Fruit fly (Drosophila melanogaster) whole organism, pupa: Measurements from ENCODE around the gene tty.

Source experiments
- CG10348 ChIP-seq: fragments of 200-800 bp; sonication (Bioruptor generic); IDR thresholded peaks from 2 replicates; pipeline ENCODE4 v1.3.6; 2022; ENCODE audit warnings: missing biosample characterization, missing genetic modification characterization
- CG12605 ChIP-seq: fragments of 200-800 bp; sonication (Bioruptor generic); IDR thresholded peaks from 2 replicates; pipeline ENCODE4 v1.3.6; 2022; ENCODE audit warnings: missing biosample characterization, missing genetic modification characterization
- CG13204 ChIP-seq: fragments of 200-800 bp; sonication (Bioruptor generic); optimal IDR thresholded peaks from 2 replicates; lab custom pipeline; 2018; ENCODE audit warnings: missing biosample characterization, mild to moderate bottlenecking, missing genetic modification characterization, moderate library complexity
- CG14655 ChIP-seq: fragments of 200-800 bp; sonication (Bioruptor generic); optimal IDR thresholded peaks from 3 replicates; lab custom pipeline; 2017; ENCODE audit warnings: mild to moderate bottlenecking, missing biosample characterization, missing genetic modification reagents, missing genetic modification characterization
- CG15710 ChIP-seq: fragments of 200-800 bp; sonication (Bioruptor generic); optimal IDR thresholded peaks from 2 replicates; lab custom pipeline; 2018; ENCODE audit warnings: missing biosample characterization, mild to moderate bottlenecking, missing genetic modification characterization, moderate library complexity
- CG17806 ChIP-seq: fragments of 200-800 bp; sonication (Bioruptor generic); optimal IDR thresholded peaks from 2 replicates; lab custom pipeline; 2018; ENCODE audit warnings: missing biosample characterization, mild to moderate bottlenecking, missing genetic modification characterization, moderate library complexity
- CG32121 ChIP-seq: fragments of 200-800 bp; sonication (Bioruptor generic); IDR thresholded peaks from 2 replicates; pipeline ENCODE4 v1.3.6; 2022; ENCODE audit warnings: missing biosample characterization, missing genetic modification characterization
- CG34367 ChIP-seq: fragments of 200-800 bp; sonication (Bioruptor generic); optimal IDR thresholded peaks from 2 replicates; lab custom pipeline; 2018; ENCODE audit warnings: missing biosample characterization, mild to moderate bottlenecking, missing genetic modification characterization
- CG4496 ChIP-seq: fragments of 200-800 bp; sonication (Bioruptor generic); IDR thresholded peaks from 3 replicates; pipeline ENCODE4 v1.3.6; 2022; ENCODE audit warnings: missing biosample characterization, missing genetic modification characterization
- CG8159 ChIP-seq: fragments of 200-800 bp; sonication (Bioruptor generic); optimal IDR thresholded peaks from 3 replicates; lab custom pipeline; 2018; ENCODE audit warnings: missing biosample characterization, mild to moderate bottlenecking, missing genetic modification characterization, moderate library complexity
- CG8301 ChIP-seq: fragments of 200-800 bp; sonication (Bioruptor generic); optimal IDR thresholded peaks from 2 replicates; lab custom pipeline; 2018; ENCODE audit warnings: missing biosample characterization, mild to moderate bottlenecking, missing genetic modification characterization
- CG9948 ChIP-seq: fragments of 200-800 bp; sonication (Bioruptor generic); optimal IDR thresholded peaks from 2 replicates; lab custom pipeline; 2018; ENCODE audit warnings: missing biosample characterization, mild to moderate bottlenecking, missing genetic modification characterization, moderate library complexity
- D1 ChIP-seq: fragments of 200-800 bp; sonication (Bioruptor generic); optimal IDR thresholded peaks from 2 replicates; lab custom pipeline; 2018; ENCODE audit warnings: missing biosample characterization, mild to moderate bottlenecking, missing genetic modification characterization, moderate library complexity
- EcR ChIP-seq: fragments of 200-800 bp; sonication (Bioruptor generic); optimal IDR thresholded peaks from 3 replicates; lab custom pipeline; 2019; ENCODE audit warnings: missing biosample characterization, missing genetic modification characterization, mild to moderate bottlenecking, moderate library complexity, missing genetic modification reagents
- Ets98B ChIP-seq: fragments of 200-800 bp; sonication (Bioruptor generic); IDR thresholded peaks from 2 replicates; pipeline ENCODE4 v1.3.6; 2022; ENCODE audit warnings: missing biosample characterization, missing genetic modification characterization
- Pif1A ChIP-seq: fragments of 200-800 bp; sonication (Bioruptor generic); optimal IDR thresholded peaks from 3 replicates; lab custom pipeline; 2016; ENCODE audit warnings: missing biosample characterization, missing genetic modification characterization
- Pif1B ChIP-seq: fragments of 200-800 bp; sonication (Bioruptor generic); optimal IDR thresholded peaks from 3 replicates; lab custom pipeline; 2016; ENCODE audit warnings: missing biosample characterization, missing genetic modification characterization
- Snoo ChIP-seq: fragments of 200-800 bp; sonication (Bioruptor generic); optimal IDR thresholded peaks from 3 replicates; lab custom pipeline; 2017; ENCODE audit warnings: missing biosample characterization, mild to moderate bottlenecking, missing genetic modification characterization, inconsistent platforms
- fd96Ca ChIP-seq: fragments of 200-800 bp; sonication (Bioruptor generic); IDR thresholded peaks from 3 replicates; pipeline ENCODE4 v1.3.6; 2022; ENCODE audit warnings: missing biosample characterization, missing genetic modification characterization
- gl ChIP-seq: fragments of 200-800 bp; sonication (Bioruptor generic); optimal IDR thresholded peaks from 2 replicates; lab custom pipeline; 2018; ENCODE audit warnings: missing biosample characterization, mild to moderate bottlenecking, missing genetic modification characterization
- rn ChIP-seq: fragments of 200-800 bp; sonication (Bioruptor generic); IDR thresholded peaks from 2 replicates; pipeline ENCODE4 v1.3.6; 2022; ENCODE audit warnings: missing biosample characterization, missing genetic modification characterization

Gene tty

DNA sequence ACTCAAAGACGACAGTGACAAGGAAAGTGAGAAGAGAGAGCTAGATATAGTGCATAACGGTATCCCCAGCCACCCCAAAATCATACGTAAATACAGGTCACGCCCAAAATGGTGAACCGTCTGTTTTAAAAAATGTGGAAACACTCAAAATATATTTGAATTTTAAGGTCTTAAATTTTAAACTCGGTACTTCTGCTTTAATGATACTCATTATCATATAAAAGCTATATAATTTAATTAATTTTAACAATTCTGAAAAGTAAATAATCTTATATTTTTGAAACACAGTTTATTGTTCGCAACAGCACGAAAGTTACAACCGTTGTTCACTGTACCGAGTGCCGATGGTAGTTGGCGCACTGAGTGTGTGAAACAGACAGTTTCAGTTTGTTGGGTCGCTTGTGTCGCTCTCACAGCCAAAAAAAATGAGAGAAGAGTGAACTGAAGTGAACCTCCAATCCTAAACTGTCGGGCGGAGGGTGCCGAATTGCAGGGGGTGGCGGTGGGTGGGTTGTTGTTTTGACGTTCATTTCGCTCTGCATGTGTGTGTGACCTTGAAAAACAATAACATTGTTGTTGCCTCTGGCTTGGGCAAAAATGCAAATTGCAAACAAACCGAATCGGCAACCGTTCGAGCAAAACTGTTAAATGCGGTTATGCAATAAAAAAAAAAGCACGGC lies 27.0 kb upstream of the tty start:
- 0 out of 2 replicates have a peak, but pooled peaks have one; percentile 50 for TF ChIP-seq CG10348 (GFP tag; lab: Robert Waterston, UW)
- TF ChIP-seq CG4496 (GFP tag; lab: Robert Waterston, UW) = peak; percentile 86
- no peak for TF ChIP-seq CG14655 (GFP tag; lab: Kevin White, UChicago)
- peak; percentile 85 for TF ChIP-seq CG8159 (tag; lab: Kevin White, UChicago)
- TF ChIP-seq gl = peak; percentile 20
- TF ChIP-seq CG13204 (GFP tag; lab: Kevin White, UChicago) = peak; percentile 48
- no peak for TF ChIP-seq D1 (tag; lab: Kevin White, UChicago)
- peak; percentile 84 for TF ChIP-seq CG8301
- peak; percentile 68 for TF ChIP-seq Pif1B (GFP tag; lab: Kevin White, UChicago)
- peak; percentile 28 for TF ChIP-seq EcR (GFP tag; lab: Kevin White, UChicago)
- no peak for TF ChIP-seq Pif1A (GFP tag; lab: Kevin White, UChicago)
- peak; percentile 57 for TF ChIP-seq CG12605 (GFP tag; lab: Robert Waterston, UW)
- TF ChIP-seq CG17806 (tag; lab: Kevin White, UChicago) = peak; percentile 66
- TF ChIP-seq Ets98B = peak; percentile 77
- TF ChIP-seq rn (GFP tag; lab: Robert Waterston, UW) = no peak
- peak; percentile 80 for TF ChIP-seq fd96Ca (GFP tag; lab: Robert Waterston, UW)
- TF ChIP-seq CG9948 = peak; percentile 69
- TF ChIP-seq CG32121 (GFP tag; lab: Robert Waterston, UW) = peak; percentile 92
- peak; percentile 79 for TF ChIP-seq CG15710 (tag; lab: Kevin White, UChicago)
- peak; percentile 61 for TF ChIP-seq CG34367
- peak; percentile 78 for TF ChIP-seq Snoo (tag; lab: Kevin White, UChicago)

DNA sequence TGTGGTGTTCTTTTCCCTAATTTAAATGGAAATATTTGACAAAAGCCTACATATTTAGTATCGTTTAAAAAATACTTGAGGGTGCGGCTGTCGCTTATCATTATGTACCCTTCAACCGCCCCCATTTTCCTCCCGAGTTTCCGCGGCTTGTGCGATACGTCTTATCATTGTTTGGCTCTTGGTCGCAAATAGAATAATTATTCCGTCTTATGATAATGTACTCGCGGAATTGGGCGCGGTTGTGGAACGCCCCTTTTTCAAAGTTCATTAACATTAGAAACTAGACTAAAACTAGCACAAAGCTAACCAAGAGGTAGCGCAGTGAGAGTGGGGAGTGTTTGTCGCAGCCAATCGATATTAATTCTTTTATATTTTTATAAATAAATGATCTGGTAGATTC lies 25.9 kb upstream of the tty start:
- TF ChIP-seq CG17806 (tag; lab: Kevin White, UChicago) = no peak
- no peak for TF ChIP-seq CG34367
- TF ChIP-seq CG13204 (GFP tag; lab: Kevin White, UChicago) = no peak
- TF ChIP-seq gl = no peak
- no peak for TF ChIP-seq EcR (GFP tag; lab: Kevin White, UChicago)
- TF ChIP-seq Ets98B = no peak
- TF ChIP-seq Pif1B (GFP tag; lab: Kevin White, UChicago) = no peak
- no peak for TF ChIP-seq Snoo (tag; lab: Kevin White, UChicago)
- no peak for TF ChIP-seq fd96Ca (GFP tag; lab: Robert Waterston, UW)
- no peak for TF ChIP-seq CG12605 (GFP tag; lab: Robert Waterston, UW)
- no peak for TF ChIP-seq CG8301
- TF ChIP-seq CG15710 (tag; lab: Kevin White, UChicago) = no peak
- no peak for TF ChIP-seq rn (GFP tag; lab: Robert Waterston, UW)
- TF ChIP-seq CG9948 = no peak
- no peak for TF ChIP-seq CG8159 (tag; lab: Kevin White, UChicago)
- no peak for TF ChIP-seq Pif1A (GFP tag; lab: Kevin White, UChicago)

DNA sequence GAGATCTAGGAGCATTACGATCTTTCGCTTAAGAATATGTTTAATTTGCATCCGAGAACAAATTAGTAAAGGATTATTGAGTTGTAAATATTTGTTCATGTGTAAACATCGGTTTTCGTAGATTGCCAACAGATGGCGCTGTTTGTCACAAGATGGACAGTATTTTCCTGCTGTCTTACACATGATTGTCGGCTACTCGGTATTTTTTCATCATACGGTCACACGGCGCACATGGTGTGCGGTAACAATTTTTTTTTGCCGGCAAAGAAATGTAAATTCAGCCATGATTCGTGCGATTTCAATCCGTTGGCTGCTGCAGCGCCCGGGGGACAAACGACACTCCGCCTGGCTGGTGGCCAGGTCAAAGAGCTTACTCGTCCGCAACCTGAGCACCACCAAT lies 23.4 kb upstream of the tty start, which contains the start of the genes bbx and waw:
TSS of gene bbx (plus strand) at position 151 of the 400 bp plus-strand sequence.
TSS of gene waw (plus strand) at position 151 of the 400 bp plus-strand sequence.
- TF ChIP-seq CG8301 = no peak
- TF ChIP-seq Ets98B = no peak
- TF ChIP-seq CG8159 (tag; lab: Kevin White, UChicago) = peak; percentile 16
- no peak for TF ChIP-seq CG12605 (GFP tag; lab: Robert Waterston, UW)
- peak; percentile 54 for TF ChIP-seq EcR (GFP tag; lab: Kevin White, UChicago)
- no peak for TF ChIP-seq CG34367
- no peak for TF ChIP-seq CG13204 (GFP tag; lab: Kevin White, UChicago)
- TF ChIP-seq Snoo (tag; lab: Kevin White, UChicago) = peak; percentile 12

DNA sequence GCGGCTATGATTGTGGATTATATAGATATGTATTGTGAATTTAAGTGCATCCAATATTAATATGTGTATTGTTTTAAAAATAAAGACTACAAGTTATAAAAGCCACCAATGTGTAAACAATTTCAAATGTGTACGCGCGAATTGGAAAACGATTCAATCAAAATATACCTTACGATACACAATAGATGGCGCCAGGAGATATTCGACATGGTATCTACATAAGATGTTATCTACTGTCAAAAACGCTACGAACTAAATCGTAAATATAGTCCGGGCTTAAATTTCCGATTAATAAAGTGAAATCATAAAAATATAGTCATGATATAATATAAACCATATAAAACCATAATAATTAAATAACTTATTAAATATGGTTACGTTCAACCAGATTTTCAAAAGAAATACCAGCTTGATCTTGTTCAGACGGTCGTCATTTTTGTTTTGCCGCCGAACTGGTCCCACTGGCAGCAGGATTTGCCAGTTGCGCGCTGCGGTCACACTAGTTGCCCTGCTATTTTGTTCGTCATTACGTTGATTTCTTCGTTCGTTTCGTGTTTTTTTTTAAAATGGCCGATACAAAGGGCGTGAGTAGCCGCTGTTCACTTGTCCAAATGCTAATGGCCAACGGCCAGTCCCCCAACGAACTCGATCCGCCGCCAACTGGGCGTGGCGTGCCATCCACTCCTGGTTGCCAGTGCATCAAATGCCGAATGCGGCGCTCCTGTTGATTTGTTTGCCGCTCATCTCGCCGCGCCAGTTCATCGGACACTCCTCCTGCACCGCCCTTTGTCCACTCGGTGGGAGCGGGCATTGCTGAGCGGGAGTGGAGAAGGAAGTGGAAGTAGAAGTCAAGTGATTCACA lies 18.6 kb upstream of the tty start, which contains the start of gene Septin1:
TSS of gene Septin1 (plus strand) at position 477 of the 862 bp plus-strand sequence.
- TF ChIP-seq CG15710 (tag; lab: Kevin White, UChicago) = no peak
- TF ChIP-seq CG14655 (GFP tag; lab: Kevin White, UChicago) = no peak
- TF ChIP-seq EcR (GFP tag; lab: Kevin White, UChicago) = peak; percentile 55
- TF ChIP-seq CG10348 (GFP tag; lab: Robert Waterston, UW) = no peak
- no peak for TF ChIP-seq CG32121 (GFP tag; lab: Robert Waterston, UW)
- no peak for TF ChIP-seq fd96Ca (GFP tag; lab: Robert Waterston, UW)
- no peak for TF ChIP-seq CG34367
- 0 out of 3 replicates have a peak, but pooled peaks have one; percentile 19 for TF ChIP-seq CG4496 (GFP tag; lab: Robert Waterston, UW)
- TF ChIP-seq Snoo (tag; lab: Kevin White, UChicago) = no peak
- no peak for TF ChIP-seq Pif1A (GFP tag; lab: Kevin White, UChicago)
- no peak for TF ChIP-seq CG8159 (tag; lab: Kevin White, UChicago)

DNA sequence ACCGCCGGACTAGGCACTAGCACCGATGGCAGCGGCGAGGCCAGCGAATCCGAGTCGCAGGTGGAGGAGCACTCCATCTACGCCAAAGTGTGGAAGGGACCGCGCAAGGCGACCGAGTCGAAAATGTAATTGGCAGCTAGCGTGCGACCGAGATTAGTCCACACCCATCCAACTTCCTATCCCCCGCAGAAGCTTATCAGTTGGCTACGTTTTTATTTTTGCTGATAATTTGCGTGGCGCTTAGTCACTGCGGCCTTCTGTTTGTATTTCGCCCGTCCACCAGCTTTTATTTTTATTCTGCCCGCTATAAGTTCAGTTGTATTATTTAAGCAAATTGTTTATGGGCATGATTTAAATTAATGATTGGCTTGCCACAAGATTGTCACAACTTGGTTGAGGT lies 14.1 kb upstream of the tty start:
- TF ChIP-seq CG15710 (tag; lab: Kevin White, UChicago) (no peak), CG9948 (no peak), CG8159 (tag; lab: Kevin White, UChicago) (no peak), rn (GFP tag; lab: Robert Waterston, UW) (no peak)
